Worm (Caenorhabditis elegans): ENCODE results near the gene T05A7.12.

The T05A7.12 gene

DNA sequence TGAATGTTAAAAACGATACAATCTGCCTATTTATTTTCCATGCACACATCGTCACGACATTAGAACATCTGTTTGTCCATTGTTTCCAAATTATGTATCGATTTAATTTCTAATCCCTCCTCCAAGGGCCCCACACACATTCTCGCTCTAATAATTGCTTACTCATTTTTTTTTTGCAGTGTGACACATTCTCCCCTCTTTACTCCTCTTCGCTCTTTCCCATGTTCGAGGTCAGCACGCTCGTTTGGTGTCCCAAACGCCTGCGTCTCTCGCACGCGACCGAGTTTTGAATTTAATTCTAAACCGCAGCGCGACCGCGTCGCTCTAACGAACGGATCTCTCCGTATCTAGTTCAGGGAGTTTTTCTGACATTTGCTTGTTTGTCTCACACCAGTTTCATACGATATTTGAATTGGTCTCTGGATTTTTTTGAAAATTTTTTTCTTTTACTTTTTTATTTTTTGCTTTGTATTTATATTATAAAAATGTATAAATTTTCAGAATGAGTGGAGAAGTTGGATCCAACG lies 9.6 kb upstream of the T05A7.12 start, which contains the start of the genes clec-140 and hmg-11 (continued):
- no peak for TF ChIP-seq ceh-88 (GFP tag; IDR thresholded peaks at IDR 0.05)
- TF ChIP-seq mep-1 (tag; optimal IDR thresholded peaks at IDR 0.05) = peak; percentile 61
- TF ChIP-seq nhr-28 (tag; optimal IDR thresholded peaks at IDR 0.05) = no peak
- peak; percentile 46 for TF ChIP-seq rnt-1 (tag; optimal IDR thresholded peaks at IDR 0.05)
- no peak for TF ChIP-seq ceh-90 (tag; optimal IDR thresholded peaks at IDR 0.05)
- no peak for TF ChIP-seq nhr-237 (tag; optimal IDR thresholded peaks at IDR 0.05)
- TF ChIP-seq fkh-10 (GFP tag; optimal IDR thresholded peaks at IDR 0.05) = no peak
- TF ChIP-seq ceh-8 (GFP tag; optimal IDR thresholded peaks at IDR 0.05) = no peak
- peak; percentile 42 for TF ChIP-seq fkh-8 (tag; optimal IDR thresholded peaks at IDR 0.05)
- no peak for TF ChIP-seq unc-62 (GFP tag; optimal IDR thresholded peaks at IDR 0.05)
- peak; percentile 19 for TF ChIP-seq skn-1 (tag; optimal IDR thresholded peaks at IDR 0.05)
- TF ChIP-seq lin-15B (tag; optimal IDR thresholded peaks at IDR 0.05) = peak; percentile 28
- no peak for TF ChIP-seq C34B4.2 (tag; optimal IDR thresholded peaks at IDR 0.05)
- peak in 2 of 3 experiments; percentile 9 to 79 for TF ChIP-seq ceh-82 (tag; optimal IDR thresholded peaks at IDR 0.05)
- TF ChIP-seq efl-3 (GFP tag; optimal IDR thresholded peaks at IDR 0.05) = no peak
- no peak for TF ChIP-seq unc-86 (tag; optimal IDR thresholded peaks at IDR 0.05)
- no peak for TF ChIP-seq hlh-4 (tag; optimal IDR thresholded peaks at IDR 0.05)
- TF ChIP-seq tlp-1 (tag; optimal IDR thresholded peaks at IDR 0.05) = no peak
- TF ChIP-seq pqm-1 (tag; optimal IDR thresholded peaks at IDR 0.05) = no peak
- no peak for TF ChIP-seq ceh-63 (GFP tag; optimal IDR thresholded peaks at IDR 0.05)
- TF ChIP-seq nhr-71 (tag; optimal IDR thresholded peaks at IDR 0.05) = no peak
- TF ChIP-seq lin-39 (tag; optimal IDR thresholded peaks at IDR 0.05) = no peak
- no peak for TF ChIP-seq unc-130 (tag; optimal IDR thresholded peaks at IDR 0.05)
- peak; percentile 48 to 76 for TF ChIP-seq lsy-2 (tag; optimal IDR thresholded peaks at IDR 0.05)
- TF ChIP-seq snu-23 (GFP tag; optimal IDR thresholded peaks at IDR 0.05) = no peak
- no peak for TF ChIP-seq tbx-2 (tag; optimal IDR thresholded peaks at IDR 0.05)
- no peak for TF ChIP-seq ztf-4 (tag; optimal IDR thresholded peaks at IDR 0.05)
- peak in 1 of 2 experiments; percentile 79 for TF ChIP-seq mdl-1 (tag; optimal IDR thresholded peaks at IDR 0.05)
- no peak for TF ChIP-seq fos-1 (tag; optimal IDR thresholded peaks at IDR 0.05)
- no peak for TF ChIP-seq egl-13 (tag; optimal IDR thresholded peaks at IDR 0.05)
- TF ChIP-seq zip-4 (GFP tag; optimal IDR thresholded peaks at IDR 0.05) = no peak
- no peak for TF ChIP-seq egl-27 (tag; optimal IDR thresholded peaks at IDR 0.05)
- TF ChIP-seq lin-14 (GFP tag; optimal IDR thresholded peaks at IDR 0.05) = peak; percentile 96
- no peak for TF ChIP-seq C04F5.9 (tag; optimal IDR thresholded peaks at IDR 0.05)
- TF ChIP-seq nhr-85 (tag) = peak; percentile 66
- peak; percentile 12 for TF ChIP-seq snpc-4 (tag; optimal IDR thresholded peaks at IDR 0.05)
- TF ChIP-seq unc-98 (GFP tag; IDR thresholded peaks at IDR 0.05) = no peak
- TF ChIP-seq isw-1 (GFP tag; IDR thresholded peaks at IDR 0.05) = no peak
- no peak for TF ChIP-seq nhr-84 (tag; optimal IDR thresholded peaks at IDR 0.05)
- TF ChIP-seq mef-2 (tag; optimal IDR thresholded peaks at IDR 0.05) = no peak
- no peak for TF ChIP-seq aha-1 (tag; optimal IDR thresholded peaks at IDR 0.05)
- TF ChIP-seq pax-3 (tag; optimal IDR thresholded peaks at IDR 0.05) = no peak
- TF ChIP-seq dpl-1 (GFP tag; optimal IDR thresholded peaks at IDR 0.05) = peak; percentile 17 to 60 (median 17)
- TF ChIP-seq aly-2 (tag; optimal IDR thresholded peaks at IDR 0.05) = no peak
- TF ChIP-seq nhr-76 (tag; optimal IDR thresholded peaks at IDR 0.05) = no peak

DNA sequence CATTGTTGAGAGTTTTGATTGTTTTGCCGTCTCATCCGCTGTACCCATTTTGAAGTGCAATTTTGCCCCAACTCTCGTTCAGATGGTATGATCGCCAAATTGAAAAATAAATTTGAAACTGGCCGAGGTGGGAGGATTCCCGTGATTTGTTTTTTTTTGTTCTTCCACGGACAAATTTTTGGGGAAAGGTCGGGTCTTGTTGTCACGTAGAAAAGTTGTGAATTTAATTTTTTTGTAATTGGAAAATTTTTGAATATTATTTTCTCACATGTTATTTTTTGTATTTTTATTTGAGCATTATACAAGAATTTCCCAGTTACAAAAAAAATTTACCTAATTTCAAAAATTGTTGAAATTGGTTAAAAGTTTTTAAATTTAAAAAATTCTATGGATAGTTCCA lies 8.6 kb upstream of the T05A7.12 start, which contains the start of gene T05A7.6:
Gene T05A7.6 (minus strand): TSS at position 101 of the 400 bp plus-strand sequence.
- TF ChIP-seq unc-86 (tag; optimal IDR thresholded peaks at IDR 0.05) (no peak), elt-2 (tag; optimal IDR thresholded peaks at IDR 0.05) (no peak), alr-1 (tag; optimal IDR thresholded peaks at IDR 0.05; ENCODE audit: borderline replicate concordance) (no peak), nhr-84 (tag; optimal IDR thresholded peaks at IDR 0.05) (no peak), efl-3 (GFP tag; optimal IDR thresholded peaks at IDR 0.05) (no peak), isw-1 (GFP tag; IDR thresholded peaks at IDR 0.05) (no peak), fkh-8 (tag; optimal IDR thresholded peaks at IDR 0.05) (no peak), ama-1 (optimal IDR thresholded peaks at IDR 0.05) (no peak), pqm-1 (tag; optimal IDR thresholded peaks at IDR 0.05) (no peak), C04F5.9 (tag; optimal IDR thresholded peaks at IDR 0.05) (no peak), ets-5 (GFP tag; IDR thresholded peaks at IDR 0.05) (no peak), C16A3.4 (tag; optimal IDR thresholded peaks at IDR 0.05) (no peak), ztf-4 (tag; optimal IDR thresholded peaks at IDR 0.05) (no peak), ceh-90 (tag; optimal IDR thresholded peaks at IDR 0.05) (no peak), nhr-237 (tag; optimal IDR thresholded peaks at IDR 0.05) (no peak), pag-3 (tag; optimal IDR thresholded peaks at IDR 0.05; ENCODE audit: borderline replicate concordance, insufficient read depth) (no peak), sptf-1 (tag; optimal IDR thresholded peaks at IDR 0.05) (no peak), lin-13 (GFP tag; optimal IDR thresholded peaks at IDR 0.05) (no peak), blmp-1 (tag; optimal IDR thresholded peaks at IDR 0.05) (no peak), pax-3 (tag; optimal IDR thresholded peaks at IDR 0.05) (no peak)
